Fruit fly (Drosophila melanogaster): ENCODE results near the gene Abp1.

The Abp1 gene

DNA sequence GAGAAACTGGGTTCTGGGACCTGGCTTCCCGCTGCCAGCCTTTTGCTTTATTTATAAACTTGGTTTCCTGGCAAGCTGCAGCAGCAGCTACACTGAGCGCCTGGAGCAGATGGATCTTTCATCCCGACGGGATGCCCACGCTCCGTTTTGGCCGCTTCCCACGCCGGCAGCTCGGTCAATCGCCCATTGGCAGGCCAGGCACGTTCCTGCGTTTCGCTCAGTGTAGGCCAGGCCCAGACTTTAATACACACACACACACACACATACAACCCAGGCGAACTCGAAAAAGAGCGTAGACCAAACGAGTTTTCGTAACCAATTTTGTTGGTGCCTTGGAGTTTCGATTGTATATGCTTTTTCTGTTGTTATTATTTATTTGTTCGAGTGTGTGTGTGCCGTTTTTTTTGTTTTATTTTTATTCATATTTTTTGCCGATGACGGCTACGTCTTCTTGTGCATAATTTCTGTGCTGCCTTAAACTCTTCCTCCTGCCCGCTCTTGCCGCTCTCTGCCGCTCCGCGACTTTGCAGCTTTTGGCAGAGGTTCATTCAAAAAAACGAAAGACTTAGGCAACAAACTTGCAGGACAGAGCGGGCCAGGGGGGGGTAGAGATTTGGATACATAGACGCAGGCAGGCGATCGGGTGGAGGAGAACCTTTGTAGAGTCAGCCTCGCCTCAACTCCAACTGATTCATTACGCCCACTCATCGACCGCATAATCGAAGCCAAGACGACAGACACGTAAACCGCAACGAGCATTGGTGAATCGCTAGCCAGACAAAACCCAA lies 14.0 kb upstream of the Abp1 start (continued):
- no peak for TF ChIP-seq CG7987 (GFP tag; optimal IDR thresholded peaks at IDR 0.05)
- TF ChIP-seq CG13123 (GFP tag; optimal IDR thresholded peaks at IDR 0.05): no peak
- no peak for TF ChIP-seq usp (GFP tag; optimal IDR thresholded peaks at IDR 0.05)
- no peak for TF ChIP-seq insv (GFP tag; optimal IDR thresholded peaks at IDR 0.05)
- peak; percentile 84 for TF ChIP-seq Drgx (GFP tag; IDR thresholded peaks at IDR 0.05)
- TF ChIP-seq Med (GFP tag): peak; percentile 66
- TF ChIP-seq B-H2 (GFP tag; optimal IDR thresholded peaks at IDR 0.05): no peak
- TF ChIP-seq Dip3 (GFP tag; optimal IDR thresholded peaks at IDR 0.05): no peak

- TF ChIP-seq sens (GFP tag) (peak; percentile 22), CG30020 (tag; optimal IDR thresholded peaks at IDR 0.05) (no peak), tna (GFP tag; IDR thresholded peaks at IDR 0.05; ENCODE audit: partially characterized antibody) (no peak), ro (GFP tag; IDR thresholded peaks at IDR 0.05) (no peak), Bdp1 (GFP tag; optimal IDR thresholded peaks at IDR 0.05) (no peak), CG7839 (tag; optimal IDR thresholded peaks at IDR 0.05) (no peak)
These were observed 13.5 kb upstream of the Abp1 start for dm6 chr3L:13499531-13499930.

dm6 chr3L:13497720-13498355 lies 11.8 kb upstream of the Abp1 start:
- TF ChIP-seq en (GFP tag; optimal IDR thresholded peaks at IDR 0.05): no peak
- peak; percentile 13; the same call in 1 of the 2 replicates for TF ChIP-seq E2f2 (GFP tag; IDR thresholded peaks at IDR 0.05)
- TF ChIP-seq CG17385 (GFP tag; optimal IDR thresholded peaks at IDR 0.05): peak; percentile 5
- no peak for TF ChIP-seq CG18599 (GFP tag; optimal IDR thresholded peaks at IDR 0.05)
- TF ChIP-seq CG34422 (GFP tag; IDR thresholded peaks at IDR 0.05): no peak
- TF ChIP-seq mirr (GFP tag; optimal IDR thresholded peaks at IDR 0.05): peak; percentile 14
- TF ChIP-seq CG1233 (GFP tag; optimal IDR thresholded peaks at IDR 0.05): no peak
- TF ChIP-seq HHEX (GFP tag; optimal IDR thresholded peaks at IDR 0.05): peak; percentile 20
- TF ChIP-seq Pdp1 (GFP tag; optimal IDR thresholded peaks at IDR 0.05): peak in 1 of 2 experiments; percentile 46
- TF ChIP-seq ATbp (GFP tag; optimal IDR thresholded peaks at IDR 0.05): peak; percentile 63
- TF ChIP-seq zf30C (GFP tag; optimal IDR thresholded peaks at IDR 0.05): no peak
- no peak for TF ChIP-seq Gug (GFP tag; IDR thresholded peaks at IDR 0.05)
- peak; percentile 13 for TF ChIP-seq CG10431 (GFP tag; optimal IDR thresholded peaks at IDR 0.05)
- TF ChIP-seq CG16863 (GFP tag; optimal IDR thresholded peaks at IDR 0.05): no peak
- 0 out of 3 replicates have a peak, but pooled peaks have one; percentile 26 for TF ChIP-seq so (GFP tag; IDR thresholded peaks at IDR 0.05)
- TF ChIP-seq sens (GFP tag): peak; percentile 64
- TF ChIP-seq GATAe (GFP tag; conservative IDR thresholded peaks at IDR 0.05): no peak
- TF ChIP-seq CG13123 (GFP tag; optimal IDR thresholded peaks at IDR 0.05): no peak
- TF ChIP-seq CG13894 (tag; optimal IDR thresholded peaks at IDR 0.05): peak; percentile 2
- TF ChIP-seq BtbVII (GFP tag; optimal IDR thresholded peaks at IDR 0.05): peak; percentile 19
- no peak for TF ChIP-seq Ssrp (tag; optimal IDR thresholded peaks at IDR 0.05)
- 0 out of 2 replicates have a peak, but pooled peaks have one; percentile 20 for TF ChIP-seq CG5953 (GFP tag; IDR thresholded peaks at IDR 0.05)
- no peak for TF ChIP-seq unc-4 (GFP tag; IDR thresholded peaks at IDR 0.05; ENCODE audit: partially characterized antibody)
- TF ChIP-seq CG10543 (GFP tag; optimal IDR thresholded peaks at IDR 0.05): peak; percentile 20
- TF ChIP-seq hkb (optimal IDR thresholded peaks at IDR 0.05): no peak
- peak; percentile 48; the same call in 1 of the 2 replicates for TF ChIP-seq hkb (GFP tag; IDR thresholded peaks at IDR 0.05)
- TF ChIP-seq Xbp1 (GFP tag; optimal IDR thresholded peaks at IDR 0.05): no peak
- peak; percentile 43; the same call in 1 of the 2 replicates for TF ChIP-seq vvl (GFP tag; IDR thresholded peaks at IDR 0.05)
- TF ChIP-seq CG15269 (tag; optimal IDR thresholded peaks at IDR 0.05): no peak
- TF ChIP-seq crol (GFP tag; IDR thresholded peaks at IDR 0.05): peak; percentile 44; the same call in 1 of the 2 replicates
- peak; percentile 30 for TF ChIP-seq kay (GFP tag; optimal IDR thresholded peaks at IDR 0.05)
- no peak for TF ChIP-seq dpn (GFP tag; optimal IDR thresholded peaks at IDR 0.05)
- no peak for TF ChIP-seq CG30020 (tag; optimal IDR thresholded peaks at IDR 0.05)
- peak; percentile 3 for TF ChIP-seq sd (tag; optimal IDR thresholded peaks at IDR 0.05)

All from whole organism, embryonic.